Worm (Caenorhabditis elegans) whole organism, L4 larva: Measurements from ENCODE around the gene Y42G9A.2.
A peak's percentile ranks its signal among the peaks of the same experiment; 100 is the strongest.

Source experiments
- F10B5.3 ChIP-seq: sonication (generic microtip); optimal IDR thresholded peaks from 2 replicates; lab custom pipeline; 2016; ENCODE audit warnings: mild to moderate bottlenecking, missing genetic modification characterization, missing compliant biosample characterization
- F26F4.8 ChIP-seq: fragments of 200-800 bp; sonication (Bioruptor generic); conservative IDR thresholded peaks from 2 replicates; pipeline ENCODE4 v1.3.6; 2022; ENCODE audit warnings: missing genetic modification characterization, missing compliant biosample characterization
- F37D6.2 ChIP-seq: sonication (generic microtip); optimal IDR thresholded peaks from 2 replicates; lab custom pipeline; 2016; ENCODE audit warnings: mild to moderate bottlenecking, missing genetic modification characterization, missing compliant biosample characterization
- T20F7.1 ChIP-seq: fragments of 200-800 bp; sonication (Bioruptor generic); optimal IDR thresholded peaks from 2 replicates; lab custom pipeline; 2018; ENCODE audit warnings: mild to moderate bottlenecking, missing genetic modification characterization, missing compliant biosample characterization
- T26A8.4 ChIP-seq: fragments of 200-800 bp; sonication (Bioruptor generic); IDR thresholded peaks from 2 replicates; pipeline ENCODE4 v1.3.6; 2022; ENCODE audit warnings: missing genetic modification characterization, missing compliant biosample characterization
- ZK546.5 ChIP-seq, 2 experiments: sonication (generic microtip); optimal IDR thresholded peaks; 2 replicates each; lab custom pipeline; 2017; ENCODE audit warnings: missing biosample characterization in 2 of 2, missing genetic modification characterization in 2 of 2
- aha-1 ChIP-seq: fragments of 150-350 bp; peaks from one replicate; lab custom pipeline; 2014; ENCODE audit warnings: missing biosample characterization, missing genetic modification characterization
- ama-1 ChIP-seq: fragments of 150-350 bp; optimal IDR thresholded peaks from 2 replicates; lab custom pipeline; 2014; ENCODE audit warnings: inconsistent platforms, mixed read lengths
- ceh-28 ChIP-seq: fragments of 150-350 bp; optimal IDR thresholded peaks from 2 replicates; lab custom pipeline; 2014; ENCODE audit warnings: missing biosample characterization, missing genetic modification reagents, missing genetic modification characterization
- ceh-32 ChIP-seq: sonication (generic microtip); optimal IDR thresholded peaks from 2 replicates; lab custom pipeline; 2016; ENCODE audit warnings: mild to moderate bottlenecking, missing genetic modification characterization, missing compliant biosample characterization; ENCODE audit not compliant: poor library complexity
- cey-2 ChIP-seq: sonication (generic microtip); optimal IDR thresholded peaks from 3 replicates; lab custom pipeline; 2017; ENCODE audit warnings: missing genetic modification characterization, mild to moderate bottlenecking, missing compliant biosample characterization, antibody characterized with exemption, borderline replicate concordance; ENCODE audit not compliant: insufficient read depth
- ctbp-1 ChIP-seq: fragments of 200-800 bp; sonication (Bioruptor generic); IDR thresholded peaks from 2 replicates; pipeline ENCODE4 v1.3.6; 2022; ENCODE audit warnings: missing genetic modification reagents, missing genetic modification characterization, missing compliant biosample characterization
- daf-12 ChIP-seq: fragments of 150-350 bp; optimal IDR thresholded peaks from 2 replicates; lab custom pipeline; 2014; ENCODE audit warnings: missing biosample characterization, missing genetic modification reagents, missing genetic modification characterization
- daf-16 ChIP-seq, 3 experiments: sonication (generic microtip); optimal IDR thresholded peaks; 2 replicates each; lab custom pipeline; 2016 to 2017; ENCODE audit warnings: missing genetic modification characterization in 3 of 3, missing genetic modification reagents in 3 of 3, mild to moderate bottlenecking in 2 of 3, missing compliant biosample characterization in 2 of 3, missing biosample characterization in 1 of 3, moderate library complexity in 1 of 3
- daf-19 ChIP-seq: fragments of 200-800 bp; sonication (Bioruptor generic); conservative IDR thresholded peaks from 2 replicates; pipeline ENCODE4 v1.3.6; 2022; ENCODE audit warnings: missing genetic modification characterization, missing compliant biosample characterization
- dmd-6 ChIP-seq: fragments of 200-800 bp; sonication (Bioruptor generic); IDR thresholded peaks from 2 replicates; pipeline ENCODE4 v1.3.6; 2022; ENCODE audit warnings: missing genetic modification reagents, missing genetic modification characterization, missing compliant biosample characterization
- dmd-8 ChIP-seq: fragments of 200-800 bp; sonication (Bioruptor generic); IDR thresholded peaks from 2 replicates; pipeline ENCODE4 v1.3.6; 2022; ENCODE audit warnings: missing genetic modification characterization, missing compliant biosample characterization
- dmd-9 ChIP-seq: fragments of 200-800 bp; sonication (Bioruptor generic); IDR thresholded peaks from 2 replicates; pipeline ENCODE4 v1.3.6; 2022; ENCODE audit warnings: missing genetic modification reagents, missing genetic modification characterization, missing compliant biosample characterization
- duxl-1 ChIP-seq: sonication (generic microtip); optimal IDR thresholded peaks from 2 replicates; lab custom pipeline; 2016; ENCODE audit warnings: mild to moderate bottlenecking, missing genetic modification characterization, moderate library complexity, missing compliant biosample characterization; ENCODE audit not compliant: poor library complexity
- egl-27 ChIP-seq: sonication (generic microtip); optimal IDR thresholded peaks from 3 replicates; lab custom pipeline; 2017; ENCODE audit warnings: missing biosample characterization, missing genetic modification reagents, missing genetic modification characterization
- egl-43 ChIP-seq: fragments of 200-800 bp; sonication (Bioruptor generic); IDR thresholded peaks from 2 replicates; pipeline ENCODE4 v1.3.6; 2022; ENCODE audit warnings: missing genetic modification reagents, missing genetic modification characterization, missing compliant biosample characterization
- hif-1 ChIP-seq, 2 experiments: sonication (generic microtip); optimal IDR thresholded peaks; 2 replicates each; lab custom pipeline; 2016 to 2017; ENCODE audit warnings: missing compliant biosample characterization in 2 of 2, missing genetic modification characterization in 2 of 2, missing genetic modification reagents in 2 of 2, missing genotype in 2 of 2, mild to moderate bottlenecking in 1 of 2
- lin-1 ChIP-seq: fragments of 200-800 bp; sonication (Bioruptor generic); IDR thresholded peaks from 2 replicates; pipeline ENCODE4 v1.3.6; 2022; ENCODE audit warnings: missing genetic modification reagents, missing genetic modification characterization, missing compliant biosample characterization
- lin-13 ChIP-seq: fragments of 150-350 bp; optimal IDR thresholded peaks from 2 replicates; lab custom pipeline; 2014; ENCODE audit warnings: missing biosample characterization, missing genetic modification reagents, missing genetic modification characterization
- lin-15B ChIP-seq: fragments of 150-350 bp; sonication (generic microtip); optimal IDR thresholded peaks from 3 replicates; lab custom pipeline; 2014; ENCODE audit warnings: missing biosample characterization, missing genetic modification characterization
- lin-38 ChIP-seq: fragments of 200-800 bp; sonication (Bioruptor generic); IDR thresholded peaks from 2 replicates; pipeline ENCODE4 v1.3.6; 2022; ENCODE audit warnings: missing genetic modification reagents, missing genetic modification characterization, missing compliant biosample characterization
- mdt-29 ChIP-seq: fragments of 200-800 bp; sonication (Bioruptor generic); IDR thresholded peaks from 2 replicates; pipeline ENCODE4 v1.3.6; 2022; ENCODE audit warnings: missing genetic modification reagents, missing genetic modification characterization, missing compliant biosample characterization
- mxl-2 ChIP-seq: fragments of 200-800 bp; sonication (Bioruptor generic); conservative IDR thresholded peaks from 2 replicates; pipeline ENCODE4 v1.3.6; 2022; ENCODE audit warnings: missing genetic modification reagents, missing genetic modification characterization, missing compliant biosample characterization
- nhr-10 ChIP-seq: fragments of 150-350 bp; optimal IDR thresholded peaks from 2 replicates; lab custom pipeline; 2014; ENCODE audit warnings: missing biosample characterization, missing genetic modification characterization
- nhr-102 ChIP-seq: sonication (generic microtip); optimal IDR thresholded peaks from 2 replicates; lab custom pipeline; 2016; ENCODE audit warnings: mild to moderate bottlenecking, missing genetic modification characterization, moderate library complexity, missing compliant biosample characterization
- nhr-11 ChIP-seq: fragments of 150-350 bp; optimal IDR thresholded peaks from 2 replicates; lab custom pipeline; 2014; ENCODE audit warnings: missing biosample characterization, missing genetic modification characterization
- nhr-237 ChIP-seq: sonication (generic microtip); optimal IDR thresholded peaks from 2 replicates; lab custom pipeline; 2017; ENCODE audit warnings: missing biosample characterization, missing genetic modification characterization
- nhr-28 ChIP-seq: fragments of 150-350 bp; optimal IDR thresholded peaks from 2 replicates; lab custom pipeline; 2014; ENCODE audit warnings: missing biosample characterization, missing genetic modification characterization
- nhr-6 ChIP-seq: fragments of 150-350 bp; optimal IDR thresholded peaks from 2 replicates; lab custom pipeline; 2014; ENCODE audit warnings: missing biosample characterization, missing genetic modification characterization
- nhr-76 ChIP-seq: fragments of 150-350 bp; optimal IDR thresholded peaks from 2 replicates; lab custom pipeline; 2014; ENCODE audit warnings: missing biosample characterization, missing genetic modification characterization
- pqm-1 ChIP-seq: sonication (generic microtip); optimal IDR thresholded peaks from 2 replicates; lab custom pipeline; 2017; ENCODE audit warnings: missing biosample characterization, missing genetic modification characterization
- set-16 ChIP-seq: fragments of 200-800 bp; sonication (Bioruptor generic); IDR thresholded peaks from 2 replicates; pipeline ENCODE4 v1.3.6; 2022; ENCODE audit warnings: missing genetic modification reagents, missing genetic modification characterization, missing compliant biosample characterization
- skn-1 ChIP-seq: fragments of 150-350 bp; optimal IDR thresholded peaks from 2 replicates; lab custom pipeline; 2014; ENCODE audit warnings: missing biosample characterization, missing genetic modification characterization
- snpc-4 ChIP-seq: fragments of 150-350 bp; optimal IDR thresholded peaks from 2 replicates; lab custom pipeline; 2014; ENCODE audit warnings: missing biosample characterization, missing genetic modification characterization
- spr-1 ChIP-seq: sonication (generic microtip); optimal IDR thresholded peaks from 2 replicates; lab custom pipeline; 2016; ENCODE audit warnings: mild to moderate bottlenecking, missing genetic modification characterization, missing compliant biosample characterization
- tag-97 ChIP-seq: fragments of 200-800 bp; sonication (Bioruptor generic); IDR thresholded peaks from 2 replicates; pipeline ENCODE4 v1.3.6; 2022; ENCODE audit warnings: missing genetic modification characterization, missing compliant biosample characterization
- tra-1 ChIP-seq: fragments of 200-800 bp; sonication (Bioruptor generic); IDR thresholded peaks from 2 replicates; pipeline ENCODE4 v1.3.6; 2022; ENCODE audit warnings: missing genetic modification reagents, missing genetic modification characterization, missing compliant biosample characterization
- unc-130 ChIP-seq: sonication (generic microtip); optimal IDR thresholded peaks from 2 replicates; lab custom pipeline; 2016; ENCODE audit warnings: missing genetic modification reagents, missing genetic modification characterization, missing compliant biosample characterization
- unc-39 ChIP-seq: sonication (generic microtip); optimal IDR thresholded peaks from 2 replicates; lab custom pipeline; 2017; ENCODE audit warnings: missing biosample characterization, missing genetic modification characterization
- unc-62 ChIP-seq, 3 experiments: fragments of 150-350 bp in 1 of 3; sonication (generic microtip); optimal IDR thresholded peaks in 2 of 3; peaks in 1 of 3; 1 replicate in 1 of 3; 2 replicates in 2 of 3; lab custom pipeline; 2014 to 2017; ENCODE audit warnings: missing biosample characterization in 3 of 3, missing genetic modification characterization in 3 of 3, missing genetic modification reagents in 3 of 3, missing genotype in 1 of 3
- ztf-7 ChIP-seq: fragments of 150-350 bp; optimal IDR thresholded peaks from 2 replicates; lab custom pipeline; 2014; ENCODE audit warnings: missing biosample characterization, missing genetic modification characterization

Gene Y42G9A.2

ce11 chrIII:6176761-6177160 is 28.8 kb downstream of the Y42G9A.2 start, which contains the start of gene F42A10.6:
TSS of gene F42A10.6 (minus strand) at chrIII:6176861.
- TF ChIP-seq pqm-1 (tag; lab: Kevin White, UChicago) (peak; percentile 48), dmd-6 (GFP tag; lab: Robert Waterston, UW) (peak; percentile 43), nhr-28 (tag; lab: Kevin White, UChicago) (peak; percentile 8), unc-62 (GFP tag; optimal IDR thresholded peaks at IDR 0.05 in 1 of 2; lab: Kevin White, UChicago) (peak in 1 of 2 experiments; percentile 57), unc-62 (tag; optimal IDR thresholded peaks at IDR 0.05; lab: Kevin White, UChicago) (no peak), tra-1 (GFP tag; lab: Robert Waterston, UW) (no peak)

ce11 chrIII:6177631-6178030 is 29.6 kb downstream of the Y42G9A.2 start:
- TF ChIP-seq mdt-29 (GFP tag; lab: Robert Waterston, UW) (no peak), ama-1 (lab: Kevin White, UChicago) (no peak), nhr-76 (no peak), pqm-1 (tag; lab: Kevin White, UChicago) (peak; percentile 3), T20F7.1 (GFP tag; lab: Kevin White, UChicago) (no peak), cey-2 (tag; lab: Kevin White, UChicago) (no peak), ctbp-1 (GFP tag; lab: Robert Waterston, UW) (no peak), lin-38 (GFP tag; lab: Robert Waterston, UW) (no peak), daf-16 (GFP tag; optimal IDR thresholded peaks at IDR 0.05; lab: Kevin White, UChicago) (no peak), daf-16 (tag; optimal IDR thresholded peaks at IDR 0.05; lab: Kevin White, UChicago) (peak; percentile 10), dmd-9 (no peak), egl-43 (GFP tag; lab: Robert Waterston, UW) (no peak), unc-39 (tag; lab: Kevin White, UChicago) (no peak), nhr-10 (no peak)
- TF ChIP-seq, all 104 proteins: peak for 2

ce11 chrIII:6178586-6178985 is 30.6 kb downstream of the Y42G9A.2 start, which contains the start of gene F42A10.7:
TSS of gene F42A10.7 (minus strand) at chrIII:6178686.
- TF ChIP-seq ceh-28 (no peak), hif-1 (tag; optimal IDR thresholded peaks at IDR 0.05; lab: Kevin White, UChicago) (no peak), ZK546.5 (tag; optimal IDR thresholded peaks at IDR 0.05; lab: Kevin White, UChicago) (no peak), egl-27 (no peak), tra-1 (GFP tag; lab: Robert Waterston, UW) (no peak), dmd-9 (no peak), nhr-11 (tag; lab: Kevin White, UChicago) (no peak), daf-12 (tag; lab: Kevin White, UChicago) (no peak), aha-1 (tag; lab: Kevin White, UChicago) (peak; percentile 81)

- no peak for TF ChIP-seq F26F4.8 (GFP tag; lab: Robert Waterston, UW)
- TF ChIP-seq T26A8.4 (GFP tag; lab: Robert Waterston, UW) = no peak
- no peak for TF ChIP-seq ctbp-1 (GFP tag; lab: Robert Waterston, UW)
- no peak for TF ChIP-seq F37D6.2 (tag; lab: Kevin White, UChicago)
- TF ChIP-seq ztf-7 (tag; lab: Kevin White, UChicago) = no peak
- no peak for TF ChIP-seq daf-19
- TF ChIP-seq nhr-102 (tag; lab: Kevin White, UChicago) = peak; percentile 4
- no peak for TF ChIP-seq F10B5.3 (tag; lab: Kevin White, UChicago)
- TF ChIP-seq lin-1 = peak; percentile 79; the same call in 1 of the 2 replicates
- TF ChIP-seq snpc-4 = no peak
- peak; percentile 94 for TF ChIP-seq dmd-6 (GFP tag; lab: Robert Waterston, UW)
- no peak for TF ChIP-seq aha-1 (tag; lab: Kevin White, UChicago)
- no peak for TF ChIP-seq egl-27
- TF ChIP-seq nhr-6 = no peak
- TF ChIP-seq lin-15B (tag; lab: Kevin White, UChicago) = no peak
- no peak for TF ChIP-seq dmd-8 (GFP tag; lab: Robert Waterston, UW)
- TF ChIP-seq lin-38 (GFP tag; lab: Robert Waterston, UW) = no peak
- no peak for TF ChIP-seq duxl-1
- TF ChIP-seq tag-97 (GFP tag; lab: Robert Waterston, UW) = no peak
- TF ChIP-seq spr-1 (tag; lab: Kevin White, UChicago) = no peak
- no peak for TF ChIP-seq lin-13 (GFP tag; lab: Kevin White, UChicago)
- no peak for TF ChIP-seq set-16 (GFP tag; lab: Robert Waterston, UW)
- no peak for TF ChIP-seq nhr-237 (tag; lab: Kevin White, UChicago)
- no peak for TF ChIP-seq skn-1 (tag; lab: Kevin White, UChicago)
- TF ChIP-seq unc-130 (GFP tag; lab: Kevin White, UChicago) = no peak
- no peak for TF ChIP-seq mxl-2 (GFP tag; lab: Robert Waterston, UW)
- TF ChIP-seq ceh-32 (tag; lab: Kevin White, UChicago) = no peak
Observed at ce11 chrIII:6179062-6179461, 31.1 kb downstream of the Y42G9A.2 start.
